Fruit fly (Drosophila melanogaster) whole organism, wandering third instar larva: Measurements from ENCODE around the gene CG32447.

Experiments used
- CG9705 ChIP-seq: fragments of 200-800 bp; sonication (Bioruptor generic); optimal IDR thresholded peaks from 2 replicates; lab custom pipeline; 2018; ENCODE audit warnings: missing biosample characterization, mild to moderate bottlenecking, missing genetic modification characterization
- CrebA ChIP-seq: fragments of 200-800 bp; sonication (Bioruptor generic); optimal IDR thresholded peaks from 2 replicates; lab custom pipeline; 2016; ENCODE audit warnings: missing biosample characterization, mild to moderate bottlenecking, missing genetic modification characterization, borderline replicate concordance
- Mio ChIP-seq: sonication (Bioruptor generic); optimal IDR thresholded peaks from 2 replicates; lab custom pipeline; 2016; ENCODE audit warnings: missing biosample characterization, missing genetic modification characterization
- br ChIP-seq: fragments of 200-800 bp; sonication (Bioruptor generic); optimal IDR thresholded peaks from 2 replicates; lab custom pipeline; 2016; ENCODE audit warnings: missing biosample characterization, missing genetic modification characterization
- dl ChIP-seq, 2 experiments: fragments of 175-275, 200-275 bp in 1 of 2; fragments of 200-275 bp in 1 of 2; sonication (Bioruptor generic); optimal IDR thresholded peaks; lab custom pipeline; 2018; ENCODE audit warnings: mild to moderate bottlenecking in 2 of 2, missing biosample characterization in 2 of 2, missing genetic modification characterization in 2 of 2, moderate library complexity in 2 of 2; ENCODE audit not compliant: partially characterized antibody in 2 of 2, insufficient read depth in 1 of 2
- foxo ChIP-seq, 2 experiments: fragments of 200-800 bp; sonication (Bioruptor generic); optimal IDR thresholded peaks; 2 replicates in 1 of 2; 3 replicates in 1 of 2; lab custom pipeline; 2016 to 2017; ENCODE audit warnings: missing biosample characterization in 2 of 2, missing genetic modification characterization in 2 of 2
- jim ChIP-seq: fragments of 175-275, 200-325 bp; sonication (Bioruptor generic); optimal IDR thresholded peaks from 2 replicates; lab custom pipeline; 2016; ENCODE audit warnings: missing biosample characterization, mild to moderate bottlenecking, missing genetic modification characterization
- lola ChIP-seq: fragments of >200 bp; optimal IDR thresholded peaks from 2 replicates; lab custom pipeline; 2017; ENCODE audit warnings: missing biosample characterization, missing genetic modification characterization
- pan ChIP-seq: fragments of >200 bp; optimal IDR thresholded peaks from 2 replicates; lab custom pipeline; 2017
- psq ChIP-seq: fragments of 200-800 bp; sonication (Bioruptor generic); optimal IDR thresholded peaks from 3 replicates; lab custom pipeline; 2017; ENCODE audit warnings: missing biosample characterization, mild to moderate bottlenecking, missing genetic modification characterization, moderate library complexity

DNA sequence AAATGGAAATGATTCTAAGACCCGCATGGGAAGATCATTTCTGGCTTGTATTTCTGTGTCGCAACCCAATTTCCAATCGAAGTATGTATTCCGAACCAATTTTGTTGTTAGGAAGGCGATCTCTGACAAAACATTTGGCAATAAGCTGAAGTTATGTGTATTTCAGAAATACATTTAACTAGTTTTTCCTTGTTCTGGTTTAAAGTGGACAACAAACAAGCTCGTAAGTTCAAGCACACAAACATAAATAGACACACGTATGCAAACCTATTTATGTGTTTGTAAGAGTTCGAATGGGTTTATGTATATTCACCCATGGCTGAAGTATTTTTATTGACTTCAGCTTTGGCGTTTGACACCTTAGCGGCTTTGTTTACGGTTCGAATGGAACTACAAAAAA lies 60.3 kb downstream of the CG32447 start:
- TF ChIP-seq CrebA (no peak), Mio (GFP tag; lab: Kevin White, UChicago) (no peak), foxo (GFP tag; optimal IDR thresholded peaks at IDR 0.05; lab: Kevin White, UChicago) (no peak), psq (GFP tag; lab: Kevin White, UChicago) (no peak), pan (lab: Kevin White, UChicago) (no peak), lola (no peak), jim (GFP tag; lab: Kevin White, UChicago) (no peak), CG9705 (GFP tag; lab: Kevin White, UChicago) (no peak), dl (GFP tag; optimal IDR thresholded peaks at IDR 0.05; lab: Kevin White, UChicago; ENCODE audit: insufficient read depth in 1 of 2, partially characterized antibody in 2 of 2) (no peak), br (no peak)
